Worm (Caenorhabditis elegans): ENCODE data around the gene Y82E9BL.6.

ce11 chrIII:1392763-1393162, 47.2 kb upstream of the Y82E9BL.6 start:
- no peak for TF ChIP-seq ztf-11 (tag; optimal IDR thresholded peaks at IDR 0.05)
- TF ChIP-seq madf-5 (GFP tag; IDR thresholded peaks at IDR 0.05): no peak
- TF ChIP-seq ceh-62 (tag; optimal IDR thresholded peaks at IDR 0.05): no peak

All from whole organism, L4 larva.